Worm (Caenorhabditis elegans) whole organism, L3 larva: ENCODE results near the gene frm-3.

Experiments used
- R02D3.7 ChIP-seq: fragments of 150-350 bp; optimal IDR thresholded peaks from 2 replicates; lab custom pipeline; 2014; ENCODE audit warnings: missing biosample characterization, missing genetic modification characterization
- aly-2 ChIP-seq: fragments of 150-350 bp; optimal IDR thresholded peaks from 2 replicates; lab custom pipeline; 2014; ENCODE audit warnings: missing biosample characterization, missing genetic modification characterization
- ama-1 ChIP-seq: fragments of 150-350 bp; optimal IDR thresholded peaks from 2 replicates; lab custom pipeline; 2018
- ceh-16 ChIP-seq: sonication (generic microtip); optimal IDR thresholded peaks from 2 replicates; lab custom pipeline; 2017; ENCODE audit warnings: missing biosample characterization, missing genetic modification characterization
- ceh-28 ChIP-seq: fragments of 150-350 bp; optimal IDR thresholded peaks from 2 replicates; lab custom pipeline; 2014; ENCODE audit warnings: missing biosample characterization, missing genetic modification reagents, missing genetic modification characterization
- ceh-9 ChIP-seq: sonication (generic microtip); optimal IDR thresholded peaks from 2 replicates; lab custom pipeline; 2018; ENCODE audit warnings: missing biosample characterization, missing genetic modification characterization
- daf-12 ChIP-seq: fragments of 150-350 bp; optimal IDR thresholded peaks from 2 replicates; lab custom pipeline; 2014; ENCODE audit warnings: missing biosample characterization, missing genetic modification reagents, missing genetic modification characterization
- egl-27 ChIP-seq: sonication (generic microtip); optimal IDR thresholded peaks from 4 replicates; lab custom pipeline; 2017; ENCODE audit warnings: missing biosample characterization, missing genetic modification reagents, missing genetic modification characterization
- egl-5 ChIP-seq: fragments of 150-350 bp; optimal IDR thresholded peaks from 2 replicates; lab custom pipeline; 2017; ENCODE audit warnings: missing biosample characterization, missing genetic modification reagents, missing genetic modification characterization, inconsistent platforms
- elt-1 ChIP-seq: fragments of 150-350 bp; optimal IDR thresholded peaks from 2 replicates; lab custom pipeline; 2014; ENCODE audit warnings: missing biosample characterization, missing genetic modification characterization
- elt-2 ChIP-seq: sonication (generic microtip); optimal IDR thresholded peaks from 2 replicates; lab custom pipeline; 2016; ENCODE audit warnings: missing genetic modification reagents, mild to moderate bottlenecking, missing genetic modification characterization, missing compliant biosample characterization
- elt-3 ChIP-seq, 3 experiments: fragments of 150-350 bp in 1 of 3; sonication (generic microtip) in 2 of 3; optimal IDR thresholded peaks; 2 replicates in 2 of 3; 4 replicates in 1 of 3; lab custom pipeline; 2014 to 2017; ENCODE audit warnings: missing biosample characterization in 3 of 3, missing genetic modification characterization in 3 of 3
- fkh-10 ChIP-seq: sonication (generic microtip); optimal IDR thresholded peaks from 2 replicates; lab custom pipeline; 2017; ENCODE audit warnings: missing biosample characterization, missing genetic modification reagents, missing genetic modification characterization
- fkh-2 ChIP-seq: fragments of 150-350 bp; optimal IDR thresholded peaks from 2 replicates; lab custom pipeline; 2014; ENCODE audit warnings: missing biosample characterization, missing genetic modification reagents, missing genetic modification characterization
- fos-1 ChIP-seq: fragments of 150-350 bp; optimal IDR thresholded peaks from 2 replicates; lab custom pipeline; 2014; ENCODE audit warnings: missing biosample characterization, missing genetic modification characterization
- jun-1 ChIP-seq: fragments of 150-350 bp; optimal IDR thresholded peaks from 2 replicates; lab custom pipeline; 2014; ENCODE audit warnings: missing biosample characterization, missing genetic modification reagents, missing genetic modification characterization
- lin-39 ChIP-seq: fragments of 150-350 bp; optimal IDR thresholded peaks from 2 replicates; lab custom pipeline; 2018; ENCODE audit warnings: missing biosample characterization, missing genetic modification reagents, missing genetic modification characterization
- lsy-12 ChIP-seq: sonication (generic microtip); optimal IDR thresholded peaks from 2 replicates; lab custom pipeline; 2016; ENCODE audit warnings: mild to moderate bottlenecking, missing genetic modification characterization, missing compliant biosample characterization
- mdl-1 ChIP-seq: fragments of 150-350 bp; optimal IDR thresholded peaks from 2 replicates; lab custom pipeline; 2014; ENCODE audit warnings: missing biosample characterization, missing genetic modification characterization
- mml-1 ChIP-seq: fragments of 150-350 bp; sonication (generic microtip); optimal IDR thresholded peaks from 3 replicates; lab custom pipeline; 2014; ENCODE audit warnings: missing biosample characterization, missing genetic modification characterization
- nfya-1 ChIP-seq: sonication (generic microtip); optimal IDR thresholded peaks from 2 replicates; lab custom pipeline; 2017; ENCODE audit warnings: missing genetic modification characterization, mild to moderate bottlenecking, missing compliant biosample characterization, antibody characterized with exemption, moderate library complexity; ENCODE audit not compliant: insufficient read depth
- nhr-11 ChIP-seq: fragments of 150-350 bp; optimal IDR thresholded peaks from 2 replicates; lab custom pipeline; 2014; ENCODE audit warnings: missing biosample characterization, missing genetic modification characterization
- nhr-12 ChIP-seq: fragments of 150-350 bp; optimal IDR thresholded peaks from 2 replicates; lab custom pipeline; 2014; ENCODE audit warnings: missing biosample characterization, missing genetic modification characterization
- nhr-23 ChIP-seq: fragments of 150-350 bp; optimal IDR thresholded peaks from 2 replicates; lab custom pipeline; 2014; ENCODE audit warnings: missing biosample characterization, missing genetic modification reagents, missing genetic modification characterization
- nhr-237 ChIP-seq: fragments of 150-350 bp; optimal IDR thresholded peaks from 2 replicates; lab custom pipeline; 2014; ENCODE audit warnings: missing biosample characterization, missing genetic modification characterization
- nhr-25 ChIP-seq: sonication (generic microtip); optimal IDR thresholded peaks from 2 replicates; lab custom pipeline; 2017; ENCODE audit warnings: missing biosample characterization, missing genetic modification characterization
- nhr-43 ChIP-seq: sonication (generic microtip); optimal IDR thresholded peaks from 2 replicates; lab custom pipeline; 2016; ENCODE audit warnings: mild to moderate bottlenecking, missing genetic modification characterization, missing compliant biosample characterization; ENCODE audit not compliant: poor library complexity, severe bottlenecking
- nhr-76 ChIP-seq: fragments of 150-350 bp; sonication (generic microtip); optimal IDR thresholded peaks from 5 replicates; lab custom pipeline; 2014; ENCODE audit warnings: missing biosample characterization, missing genetic modification characterization
- nhr-77 ChIP-seq: fragments of 150-350 bp; optimal IDR thresholded peaks from 2 replicates; lab custom pipeline; 2014; ENCODE audit warnings: missing biosample characterization, missing genetic modification characterization
- pqm-1 ChIP-seq: fragments of 150-350 bp; optimal IDR thresholded peaks from 2 replicates; lab custom pipeline; 2017; ENCODE audit warnings: missing biosample characterization, missing genetic modification characterization, inconsistent platforms
- sea-2 ChIP-seq: fragments of 150-350 bp; sonication (generic microtip); optimal IDR thresholded peaks from 4 replicates; lab custom pipeline; 2014; ENCODE audit warnings: missing biosample characterization, missing genetic modification reagents, missing genetic modification characterization
- snpc-4 ChIP-seq: fragments of 150-350 bp; optimal IDR thresholded peaks from 2 replicates; lab custom pipeline; 2014; ENCODE audit warnings: missing biosample characterization, missing genetic modification characterization
- unc-39 ChIP-seq: sonication (generic microtip); optimal IDR thresholded peaks from 4 replicates; lab custom pipeline; 2017; ENCODE audit warnings: missing biosample characterization, missing genetic modification characterization
- unc-62 ChIP-seq: fragments of 150-350 bp; sonication (generic microtip); optimal IDR thresholded peaks from 4 replicates; lab custom pipeline; 2014; ENCODE audit warnings: missing biosample characterization, missing genetic modification reagents, missing genetic modification characterization
- zag-1 ChIP-seq: fragments of 150-350 bp; optimal IDR thresholded peaks from 2 replicates; lab custom pipeline; 2014; ENCODE audit warnings: missing biosample characterization, missing genetic modification characterization
- ztf-11 ChIP-seq: fragments of 150-350 bp; optimal IDR thresholded peaks from 2 replicates; lab custom pipeline; 2014; ENCODE audit warnings: missing biosample characterization, missing genetic modification characterization
- ztf-4 ChIP-seq: fragments of 150-350 bp; optimal IDR thresholded peaks from 2 replicates; lab custom pipeline; 2014; ENCODE audit warnings: missing biosample characterization, missing genetic modification characterization

The frm-3 gene

DNA sequence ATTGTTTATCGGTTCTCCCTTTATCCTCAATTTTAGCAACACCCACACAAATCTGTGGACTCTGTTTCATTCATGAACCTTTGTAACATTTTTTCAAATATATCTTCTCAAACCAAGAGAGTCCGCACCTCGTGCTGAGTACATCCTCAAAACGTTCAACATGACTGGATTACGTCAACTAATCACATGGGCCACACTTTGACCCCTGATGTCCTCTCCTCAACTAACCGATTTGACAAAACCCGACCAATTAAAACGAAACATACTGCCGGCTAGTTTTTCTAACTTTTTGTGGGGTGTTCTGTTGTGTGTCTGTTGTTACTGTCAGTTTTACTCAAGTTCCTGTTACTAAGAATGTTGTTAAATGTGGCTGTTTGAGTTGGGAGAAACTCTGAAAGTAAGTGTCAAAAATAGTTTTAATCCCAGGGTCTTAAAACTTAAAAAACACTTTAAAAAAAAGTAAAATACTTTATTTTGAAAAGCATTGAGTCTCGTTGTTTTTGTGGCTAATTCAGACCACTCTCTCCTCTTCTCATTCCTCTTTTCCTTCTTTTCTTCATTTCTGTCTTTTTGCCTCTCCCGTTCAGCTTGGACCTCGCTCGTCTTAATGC is 16.7 kb upstream of the frm-3 start:
- TF ChIP-seq egl-27 (tag; lab: Kevin White, UChicago) (no peak), nhr-43 (tag; lab: Kevin White, UChicago) (no peak), R02D3.7 (tag; lab: Kevin White, UChicago) (no peak), aly-2 (tag; lab: Kevin White, UChicago) (no peak), ceh-28 (tag; lab: Kevin White, UChicago) (no peak), elt-2 (tag; lab: Kevin White, UChicago) (no peak), ztf-11 (tag; lab: Kevin White, UChicago) (no peak), fkh-2 (tag; lab: Kevin White, UChicago) (no peak), lin-39 (tag; lab: Kevin White, UChicago) (no peak), nhr-76 (tag; lab: Kevin White, UChicago) (no peak), nfya-1 (tag; lab: Kevin White, UChicago) (no peak), mdl-1 (tag; lab: Kevin White, UChicago) (no peak), sea-2 (GFP tag; lab: Kevin White, UChicago) (no peak), nhr-237 (tag; lab: Kevin White, UChicago) (no peak), nhr-23 (no peak), fos-1 (tag; lab: Kevin White, UChicago) (no peak), zag-1 (tag; lab: Kevin White, UChicago) (no peak), pqm-1 (tag; lab: Kevin White, UChicago) (no peak), nhr-25 (tag; lab: Kevin White, UChicago) (no peak)

DNA sequence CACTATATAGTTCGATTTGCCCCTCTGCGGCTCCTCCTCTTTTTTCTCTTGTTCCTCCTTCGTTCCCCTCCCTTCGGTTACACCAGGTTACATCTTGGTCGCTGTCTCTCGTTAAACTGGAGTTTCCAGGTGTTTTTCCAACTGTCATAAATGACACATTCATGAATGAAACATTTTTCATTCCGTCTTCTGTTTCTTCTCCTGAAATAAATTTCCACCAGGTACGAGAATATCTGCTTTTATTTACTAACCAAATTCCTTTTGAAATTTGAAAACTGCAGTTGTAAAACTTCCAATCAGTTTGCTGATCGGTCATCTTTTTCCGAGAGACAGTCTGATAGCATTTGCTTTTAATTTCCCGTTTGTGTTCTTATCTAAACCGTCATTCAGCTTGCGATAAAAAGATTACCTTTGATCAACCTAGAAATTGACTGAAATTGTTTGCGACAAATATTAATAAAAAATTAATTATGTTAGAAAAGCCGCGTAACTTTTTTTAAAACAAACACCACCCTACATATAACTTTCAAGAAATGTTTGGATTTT is 16.0 kb upstream of the frm-3 start, which contains the start of gene C35C5.10:
Gene C35C5.10 (plus strand): TSS at position 51 of the 546 bp plus-strand sequence.
- TF ChIP-seq elt-2 (tag; lab: Kevin White, UChicago): peak; percentile 72
- peak; percentile 72 for TF ChIP-seq pqm-1 (tag; lab: Kevin White, UChicago)
- TF ChIP-seq jun-1: no peak

DNA sequence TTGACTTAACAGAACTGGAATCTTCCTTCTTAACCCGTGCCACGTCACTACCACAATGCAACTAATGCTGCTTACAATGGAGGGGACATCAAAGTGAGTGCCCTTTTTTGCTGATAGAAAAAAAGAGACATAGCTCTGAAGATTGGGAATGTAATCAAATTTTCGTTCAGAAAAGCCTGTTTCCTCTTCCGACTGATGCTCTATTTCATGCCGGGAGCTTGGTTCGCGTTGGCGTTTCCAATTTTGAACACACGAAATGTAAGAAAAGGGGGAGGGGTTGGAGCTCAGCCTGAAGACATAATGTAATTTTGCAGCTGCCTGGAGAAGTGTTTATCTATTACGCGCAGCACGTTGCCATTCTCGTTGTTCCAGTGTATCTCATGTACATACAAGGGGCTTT is 14.1 kb upstream of the frm-3 start:
- no peak for TF ChIP-seq ztf-11 (tag; lab: Kevin White, UChicago)
- TF ChIP-seq fkh-10 (GFP tag; lab: Kevin White, UChicago): peak; percentile 70
- TF ChIP-seq, all 47 proteins: peak for 1

DNA sequence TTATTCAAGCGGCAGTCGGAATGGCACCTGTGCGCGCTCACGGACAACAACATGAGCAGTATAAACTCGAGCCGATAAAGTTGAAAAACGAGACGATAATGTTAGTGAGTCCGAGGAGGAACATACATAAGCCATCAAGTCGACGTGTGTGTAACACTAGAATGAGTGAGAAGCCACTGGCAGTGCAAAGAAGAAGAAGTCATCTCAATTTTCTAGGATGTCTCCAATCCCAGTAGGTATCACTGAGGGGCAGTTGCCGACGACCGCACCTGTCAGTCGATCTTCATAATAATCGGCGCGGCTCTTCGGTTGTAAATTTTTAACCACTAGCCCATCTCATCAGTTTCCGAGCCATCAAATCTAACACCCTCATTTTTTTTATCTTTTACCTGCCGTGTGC is 12.2 kb upstream of the frm-3 start:
- TF ChIP-seq elt-2 (tag; lab: Kevin White, UChicago): no peak
- TF ChIP-seq ama-1 (lab: Kevin White, UChicago): peak; percentile 31

DNA sequence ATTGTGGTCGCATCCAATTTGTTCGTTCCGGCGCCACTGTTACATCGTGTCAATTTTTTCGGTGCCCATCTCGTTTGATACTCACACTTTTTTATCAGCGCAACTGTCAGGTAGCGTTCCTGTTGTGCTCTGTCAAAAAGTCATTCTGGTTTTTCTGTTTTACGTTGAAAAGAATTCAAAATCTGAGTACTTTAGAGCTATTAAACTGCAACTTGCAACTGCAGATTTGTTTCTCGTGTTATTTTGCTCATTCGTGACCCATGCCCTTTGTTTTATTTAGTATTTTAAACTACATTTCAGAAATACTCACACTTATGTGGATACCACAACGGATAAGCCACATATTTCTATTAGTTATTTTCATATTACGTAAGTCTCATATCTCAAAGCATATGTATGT is 11.7 kb upstream of the frm-3 start, which contains the start of gene lev-8:
Gene lev-8 (plus strand): TSS at position 301 of the 400 bp plus-strand sequence.
- no peak for TF ChIP-seq R02D3.7 (tag; lab: Kevin White, UChicago)
- TF ChIP-seq ama-1 (lab: Kevin White, UChicago): no peak
- no peak for TF ChIP-seq ceh-16
- TF ChIP-seq jun-1: no peak
- TF ChIP-seq unc-39 (tag; lab: Kevin White, UChicago): no peak
- no peak for TF ChIP-seq elt-2 (tag; lab: Kevin White, UChicago)
- no peak for TF ChIP-seq nhr-11 (tag; lab: Kevin White, UChicago)
- TF ChIP-seq snpc-4 (tag; lab: Kevin White, UChicago): no peak
- TF ChIP-seq egl-5 (tag; lab: Kevin White, UChicago): no peak
- TF ChIP-seq nfya-1 (tag; lab: Kevin White, UChicago): no peak
- no peak for TF ChIP-seq nhr-12 (tag; lab: Kevin White, UChicago)

DNA sequence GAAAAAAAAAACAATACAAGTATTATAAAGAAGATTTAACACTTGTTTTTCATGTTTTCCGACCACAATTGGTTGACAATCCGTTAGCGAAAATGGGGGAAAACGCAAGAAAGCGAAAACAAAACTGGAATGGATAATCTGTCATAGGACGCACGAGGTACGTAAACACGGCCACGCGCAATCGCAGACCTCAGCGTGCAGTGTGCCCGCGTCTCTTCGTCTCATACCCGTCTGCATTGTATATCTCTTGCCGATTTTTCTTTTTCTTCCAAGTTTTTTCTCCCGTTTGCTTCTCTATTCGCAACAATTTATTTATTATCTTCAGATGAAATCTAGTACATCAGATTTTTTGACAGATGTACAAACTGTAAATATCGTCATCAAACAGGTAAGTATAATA is 8.6 kb upstream of the frm-3 start, which contains the start of gene trpp-9:
Gene trpp-9 (plus strand): TSS at position 261 of the 400 bp plus-strand sequence.
- TF ChIP-seq unc-39 (tag; lab: Kevin White, UChicago) (no peak), ceh-9 (tag; lab: Kevin White, UChicago) (no peak), nhr-25 (tag; lab: Kevin White, UChicago) (peak; percentile 66), nhr-237 (tag; lab: Kevin White, UChicago) (no peak), elt-2 (tag; lab: Kevin White, UChicago) (peak; percentile 13), lin-39 (tag; lab: Kevin White, UChicago) (peak; percentile 79), nhr-77 (no peak), elt-1 (tag; lab: Kevin White, UChicago) (peak; percentile 74), nfya-1 (tag; lab: Kevin White, UChicago) (peak; percentile 58), mml-1 (no peak), ztf-4 (no peak), nhr-11 (tag; lab: Kevin White, UChicago) (no peak), fkh-2 (tag; lab: Kevin White, UChicago) (no peak), nhr-76 (tag; lab: Kevin White, UChicago) (no peak), fos-1 (tag; lab: Kevin White, UChicago) (no peak), ztf-11 (tag; lab: Kevin White, UChicago) (no peak), ama-1 (lab: Kevin White, UChicago) (no peak), fkh-10 (GFP tag; lab: Kevin White, UChicago) (no peak), nhr-43 (tag; lab: Kevin White, UChicago) (peak; percentile 42), elt-3 (tag; optimal IDR thresholded peaks at IDR 0.05; lab: Kevin White, UChicago) (no peak), jun-1 (no peak), lsy-12 (tag; lab: Kevin White, UChicago) (no peak), unc-62 (GFP tag; lab: Kevin White, UChicago) (no peak), zag-1 (tag; lab: Kevin White, UChicago) (no peak), sea-2 (GFP tag; lab: Kevin White, UChicago) (no peak), nhr-23 (peak; percentile 59), daf-12 (tag; lab: Kevin White, UChicago) (no peak), ceh-16 (no peak)
